Worm (Caenorhabditis elegans) whole organism, mixed stage, embryonic: ENCODE data around the gene exc-15.
A peak's percentile ranks its signal among the peaks of the same experiment; 100 is the strongest.

Experiments
- M03D4.4 ChIP-seq: sonication (generic microtip); optimal IDR thresholded peaks from 2 replicates; lab custom pipeline; 2017; ENCODE audit warnings: mild to moderate bottlenecking, missing genetic modification characterization, missing compliant biosample characterization
- ces-1 ChIP-seq: fragments of 150-350 bp; optimal IDR thresholded peaks from 2 replicates; lab custom pipeline; 2014; ENCODE audit warnings: missing biosample characterization, missing genetic modification reagents, missing genetic modification characterization
- flh-1 ChIP-seq: fragments of 200-800 bp; sonication (Bioruptor generic); optimal IDR thresholded peaks from 2 replicates; lab custom pipeline; 2018; ENCODE audit warnings: mild to moderate bottlenecking, missing genetic modification characterization, moderate library complexity, missing compliant biosample characterization
- lin-13 ChIP-seq: fragments of 150-350 bp; optimal IDR thresholded peaks from 2 replicates; lab custom pipeline; 2014; ENCODE audit warnings: missing biosample characterization, missing genetic modification characterization
- lsy-2 ChIP-seq: fragments of 150-350 bp; optimal IDR thresholded peaks from 2 replicates; lab custom pipeline; 2014; ENCODE audit warnings: missing biosample characterization, missing genetic modification characterization
- nhr-12 ChIP-seq: fragments of 150-350 bp; optimal IDR thresholded peaks from 2 replicates; lab custom pipeline; 2014; ENCODE audit warnings: missing biosample characterization, missing genetic modification characterization
- nhr-76 ChIP-seq: sonication (generic microtip); optimal IDR thresholded peaks from 2 replicates; lab custom pipeline; 2017; ENCODE audit warnings: missing biosample characterization, missing genetic modification characterization
- unc-62 ChIP-seq: fragments of 150-350 bp; optimal IDR thresholded peaks from 2 replicates; lab custom pipeline; 2014; ENCODE audit warnings: missing biosample characterization, missing genetic modification reagents, missing genetic modification characterization

DNA sequence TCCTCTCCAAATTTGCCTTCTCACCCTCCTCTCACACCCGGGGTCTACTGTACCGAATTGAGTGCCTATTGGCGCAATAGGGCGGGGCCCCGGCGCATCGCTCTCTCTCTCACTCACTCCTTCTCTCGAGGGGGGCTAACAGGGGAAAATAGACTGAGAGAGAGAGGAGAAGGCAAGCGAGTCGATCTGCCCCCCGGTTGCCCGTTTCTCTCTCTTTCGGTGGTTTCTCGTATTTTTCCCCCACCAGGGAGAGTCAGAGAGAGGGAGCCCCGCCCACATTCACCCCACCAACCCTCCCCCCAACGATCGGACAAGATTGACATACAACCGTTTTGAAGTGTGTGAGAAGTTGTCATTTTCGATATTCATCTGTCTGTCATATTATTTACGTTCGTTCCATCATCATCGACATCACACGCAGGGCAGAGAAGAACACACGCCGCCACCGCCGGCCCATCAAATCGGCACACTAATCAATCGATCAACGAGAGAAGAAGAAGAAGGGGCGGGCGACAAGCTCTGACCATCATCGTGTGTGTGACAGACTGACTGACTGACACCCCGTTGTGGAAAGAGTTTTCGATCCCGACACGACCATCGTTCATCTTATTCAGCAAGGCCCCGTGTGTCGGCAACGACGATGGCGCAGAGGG is 16.0 kb downstream of the exc-15 start:
- TF ChIP-seq nhr-12 (tag; lab: Kevin White, UChicago) (no peak), lsy-2 (tag; lab: Kevin White, UChicago) (peak; percentile 91), ces-1 (peak; percentile 19), M03D4.4 (tag; lab: Kevin White, UChicago) (peak; percentile 11), nhr-76 (tag; lab: Kevin White, UChicago) (no peak), lin-13 (tag; lab: Kevin White, UChicago) (no peak), flh-1 (GFP tag; lab: Kevin White, UChicago) (no peak), unc-62 (GFP tag; lab: Kevin White, UChicago) (peak; percentile 100)
